Worm (Caenorhabditis elegans) whole organism, young adult: Measurements from ENCODE around the gene Y38E10A.17.
"Not testable (repeated sequence)": the region's sequence is repeated elsewhere in the genome, so short reads cannot be mapped to it uniquely, and the experiment has no call there.

ENCODE experiments used
- B0261.1 ChIP-seq: sonication (generic microtip); optimal IDR thresholded peaks from 2 replicates; lab custom pipeline; 2016; ENCODE audit warnings: mild to moderate bottlenecking, missing genetic modification characterization, moderate library complexity, missing compliant biosample characterization
- C17E4.6 ChIP-seq: fragments of 200-800 bp; sonication (Bioruptor generic); IDR thresholded peaks from 2 replicates; pipeline ENCODE4 v1.3.6; 2022; ENCODE audit warnings: missing genetic modification reagents, missing genetic modification characterization, missing compliant biosample characterization
- F10E7.11 ChIP-seq: sonication (generic microtip); optimal IDR thresholded peaks from 2 replicates; lab custom pipeline; 2017; ENCODE audit warnings: mild to moderate bottlenecking, missing genetic modification characterization, moderate library complexity, missing compliant biosample characterization
- F22D6.2 ChIP-seq: sonication (generic microtip); optimal IDR thresholded peaks from 2 replicates; lab custom pipeline; 2016; ENCODE audit warnings: mild to moderate bottlenecking, missing genetic modification characterization, missing compliant biosample characterization
- F49E8.2 ChIP-seq: sonication (generic microtip); optimal IDR thresholded peaks from 3 replicates; lab custom pipeline; 2017; ENCODE audit warnings: missing genetic modification characterization, mild to moderate bottlenecking, missing compliant biosample characterization, antibody characterized with exemption, moderate library complexity; ENCODE audit not compliant: insufficient read depth
- F52B5.7 ChIP-seq: sonication (generic microtip); optimal IDR thresholded peaks from 2 replicates; lab custom pipeline; 2016; ENCODE audit warnings: mild to moderate bottlenecking, missing genetic modification characterization, missing compliant biosample characterization
- F57C9.4 ChIP-seq: sonication (generic microtip); optimal IDR thresholded peaks from 2 replicates; lab custom pipeline; 2017; ENCODE audit warnings: mild to moderate bottlenecking, missing genetic modification characterization, missing compliant biosample characterization
- T07F8.4 ChIP-seq: sonication (generic microtip); optimal IDR thresholded peaks from 2 replicates; lab custom pipeline; 2016; ENCODE audit warnings: mild to moderate bottlenecking, missing genetic modification characterization, moderate library complexity, missing compliant biosample characterization
- T26A5.8 ChIP-seq: sonication (generic microtip); optimal IDR thresholded peaks from 2 replicates; lab custom pipeline; 2016; ENCODE audit warnings: missing genetic modification characterization, missing compliant biosample characterization
- ZK185.1 ChIP-seq: sonication (generic microtip); optimal IDR thresholded peaks from 2 replicates; lab custom pipeline; 2016; ENCODE audit warnings: mild to moderate bottlenecking, missing genetic modification characterization, missing compliant biosample characterization; ENCODE audit not compliant: poor library complexity, severe bottlenecking
- akir-1 ChIP-seq: fragments of 200-800 bp; sonication (Bioruptor generic); optimal IDR thresholded peaks from 2 replicates; lab custom pipeline; 2018; ENCODE audit warnings: mild to moderate bottlenecking, missing genetic modification characterization, moderate library complexity, missing compliant biosample characterization
- aptf-2 ChIP-seq: fragments of 200-800 bp; sonication (Bioruptor generic); conservative IDR thresholded peaks from 2 replicates; pipeline ENCODE4 v1.3.6; 2022; ENCODE audit warnings: missing genetic modification reagents, missing genetic modification characterization, missing compliant biosample characterization
- athp-1 ChIP-seq: sonication (generic microtip); optimal IDR thresholded peaks from 2 replicates; lab custom pipeline; 2017; ENCODE audit warnings: mild to moderate bottlenecking, missing genetic modification characterization, missing compliant biosample characterization
- bed-1 ChIP-seq: fragments of 200-800 bp; sonication (Bioruptor generic); IDR thresholded peaks from 2 replicates; pipeline ENCODE4 v1.3.6; 2022; ENCODE audit warnings: missing genetic modification reagents, missing genetic modification characterization, missing compliant biosample characterization
- ccch-3 ChIP-seq: fragments of 200-800 bp; sonication (Bioruptor generic); optimal IDR thresholded peaks from 2 replicates; lab custom pipeline; 2018; ENCODE audit warnings: mild to moderate bottlenecking, missing genetic modification characterization, missing compliant biosample characterization
- cebp-1 ChIP-seq, 2 experiments: fragments of 200-800 bp in 1 of 2; sonication (Bioruptor generic) in 1 of 2; sonication (generic microtip) in 1 of 2; IDR thresholded peaks in 1 of 2; optimal IDR thresholded peaks in 1 of 2; 2 replicates each; pipeline versions ENCODE4 v1.3.6 to Lab custom; 2017 to 2022; ENCODE audit warnings: missing compliant biosample characterization in 2 of 2, missing genetic modification characterization in 2 of 2, mild to moderate bottlenecking in 1 of 2, missing genetic modification reagents in 1 of 2, moderate library complexity in 1 of 2
- ceh-100 ChIP-seq: fragments of 200-800 bp; sonication (Bioruptor generic); IDR thresholded peaks from 2 replicates; pipeline ENCODE4 v1.3.6; 2022; ENCODE audit warnings: missing genetic modification reagents, missing genetic modification characterization, missing compliant biosample characterization
- die-1 ChIP-seq: sonication (generic microtip); optimal IDR thresholded peaks from 2 replicates; lab custom pipeline; 2016; ENCODE audit warnings: missing genotype, mild to moderate bottlenecking, missing genetic modification characterization, missing compliant biosample characterization
- fkh-3 ChIP-seq: sonication (generic microtip); optimal IDR thresholded peaks from 2 replicates; lab custom pipeline; 2016; ENCODE audit warnings: mild to moderate bottlenecking, missing genetic modification characterization, missing compliant biosample characterization
- him-1 ChIP-seq: sonication (generic microtip); optimal IDR thresholded peaks from 2 replicates; lab custom pipeline; 2016; ENCODE audit warnings: missing genotype, missing genetic modification reagents, missing genetic modification characterization, missing compliant biosample characterization
- hlh-12 ChIP-seq: sonication (generic microtip); optimal IDR thresholded peaks from 2 replicates; lab custom pipeline; 2016; ENCODE audit warnings: missing genetic modification characterization, missing compliant biosample characterization
- hlh-26 ChIP-seq: fragments of 200-800 bp; sonication (Bioruptor generic); conservative IDR thresholded peaks from 2 replicates; pipeline ENCODE4 v1.3.6; 2022; ENCODE audit warnings: missing genetic modification reagents, missing genetic modification characterization, missing compliant biosample characterization
- hmg-20 ChIP-seq: fragments of 200-800 bp; sonication (Bioruptor generic); IDR thresholded peaks from 2 replicates; pipeline ENCODE4 v1.3.6; 2022; ENCODE audit warnings: missing genetic modification reagents, missing genetic modification characterization, missing compliant biosample characterization
- hrde-1 ChIP-seq: sonication (generic microtip); optimal IDR thresholded peaks from 2 replicates; lab custom pipeline; 2016; ENCODE audit warnings: missing genetic modification characterization, mild to moderate bottlenecking, missing compliant biosample characterization, moderate library complexity, missing genotype, missing genetic modification reagents, borderline replicate concordance
- lag-1 ChIP-seq: fragments of 200-800 bp; sonication (Bioruptor generic); IDR thresholded peaks from 2 replicates; pipeline ENCODE4 v1.3.6; 2022; ENCODE audit warnings: missing genetic modification reagents, missing genetic modification characterization, missing compliant biosample characterization
- let-607 ChIP-seq, 2 experiments: fragments of 200-800 bp in 1 of 2; sonication (Bioruptor generic) in 1 of 2; sonication (generic microtip) in 1 of 2; optimal IDR thresholded peaks; 2 replicates each; lab custom pipeline; 2016 to 2018; ENCODE audit warnings: mild to moderate bottlenecking in 2 of 2, missing compliant biosample characterization in 2 of 2, missing genetic modification characterization in 2 of 2, moderate library complexity in 2 of 2, missing genotype in 1 of 2
- lin-26 ChIP-seq: fragments of 200-800 bp; sonication (Bioruptor generic); IDR thresholded peaks from 2 replicates; pipeline ENCODE4 v1.3.6; 2022; ENCODE audit warnings: missing genetic modification reagents, missing genetic modification characterization, missing compliant biosample characterization
- lin-40 ChIP-seq: sonication (generic microtip); optimal IDR thresholded peaks from 2 replicates; lab custom pipeline; 2016; ENCODE audit warnings: missing genetic modification characterization, mild to moderate bottlenecking, missing compliant biosample characterization, missing genotype, missing genetic modification reagents
- madf-3 ChIP-seq: fragments of 200-800 bp; sonication (Bioruptor generic); IDR thresholded peaks from 2 replicates; pipeline ENCODE4 v1.3.6; 2022; ENCODE audit warnings: missing genetic modification reagents, missing genetic modification characterization, missing compliant biosample characterization
- madf-6 ChIP-seq: fragments of 200-800 bp; sonication (Bioruptor generic); IDR thresholded peaks from 2 replicates; pipeline ENCODE4 v1.3.6; 2022; ENCODE audit warnings: missing genetic modification reagents, missing genetic modification characterization, missing compliant biosample characterization
- nhr-120 ChIP-seq: fragments of 200-800 bp; sonication (Bioruptor generic); IDR thresholded peaks from 2 replicates; pipeline ENCODE4 v1.3.6; 2022; ENCODE audit warnings: missing genetic modification characterization, missing compliant biosample characterization
- nhr-27 ChIP-seq: fragments of 200-800 bp; sonication (Bioruptor generic); optimal IDR thresholded peaks from 2 replicates; lab custom pipeline; 2018; ENCODE audit warnings: mild to moderate bottlenecking, missing genetic modification characterization, moderate library complexity, missing compliant biosample characterization
- rec-8 ChIP-seq, 2 experiments: sonication (generic microtip); optimal IDR thresholded peaks; 2 replicates each; lab custom pipeline; 2016; ENCODE audit warnings: mild to moderate bottlenecking in 2 of 2, missing genetic modification characterization in 2 of 2, missing genetic modification reagents in 2 of 2, missing genotype in 2 of 2, missing biosample characterization in 1 of 2, missing compliant biosample characterization in 1 of 2, moderate library complexity in 1 of 2
- sdz-38 ChIP-seq: sonication (generic microtip); optimal IDR thresholded peaks from 2 replicates; lab custom pipeline; 2016; ENCODE audit warnings: missing genotype, missing genetic modification characterization, missing compliant biosample characterization
- snpc-1.1 ChIP-seq: sonication (generic microtip); optimal IDR thresholded peaks from 2 replicates; lab custom pipeline; 2017; ENCODE audit warnings: missing genetic modification characterization, mild to moderate bottlenecking, missing compliant biosample characterization, antibody characterized with exemption, moderate library complexity, missing genotype, missing genetic modification reagents; ENCODE audit not compliant: insufficient read depth
- sptf-2 ChIP-seq: fragments of 200-800 bp; sonication (Bioruptor generic); optimal IDR thresholded peaks from 2 replicates; lab custom pipeline; 2018; ENCODE audit warnings: mild to moderate bottlenecking, missing genetic modification characterization, missing compliant biosample characterization
- ztf-18 ChIP-seq: sonication (generic microtip); optimal IDR thresholded peaks from 2 replicates; lab custom pipeline; 2016; ENCODE audit warnings: missing genotype, mild to moderate bottlenecking, missing genetic modification characterization, missing compliant biosample characterization
- ztf-26 ChIP-seq: sonication (generic microtip); optimal IDR thresholded peaks from 2 replicates; lab custom pipeline; 2017; ENCODE audit warnings: missing genetic modification characterization, missing compliant biosample characterization

The Y38E10A.17 gene

DNA sequence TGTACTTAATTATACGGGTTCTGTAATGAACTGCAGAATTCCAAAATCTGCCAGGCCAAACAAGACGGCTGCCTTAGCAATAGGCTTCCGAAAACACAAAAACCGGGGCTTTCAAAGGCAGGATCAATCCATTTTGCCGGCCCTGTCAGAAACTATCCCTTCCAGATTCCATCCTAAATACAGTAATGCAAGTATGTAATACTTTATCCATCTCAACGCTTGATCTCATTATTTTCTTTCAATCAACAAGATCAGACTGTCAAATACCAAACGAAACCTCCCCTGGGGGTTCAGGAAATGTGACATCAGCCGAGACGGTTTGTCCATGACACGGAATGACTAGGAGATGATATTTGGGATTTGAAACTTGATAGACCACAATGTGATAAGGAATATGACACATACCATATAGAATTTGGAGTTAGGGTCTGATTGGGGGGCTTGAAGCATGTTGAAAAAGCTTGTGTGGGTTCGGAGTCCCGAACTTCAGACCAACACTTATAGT is 8.4 kb downstream of the Y38E10A.17 start:
- TF ChIP-seq F49E8.2 (tag; lab: Kevin White, UChicago) (no peak), F52B5.7 (tag; lab: Kevin White, UChicago) (no peak), him-1 (tag; lab: Kevin White, UChicago) (no peak), F57C9.4 (tag; lab: Kevin White, UChicago) (no peak), T07F8.4 (tag; lab: Kevin White, UChicago) (no peak), lag-1 (GFP tag; lab: Robert Waterston, UW) (no peak), aptf-2 (GFP tag; lab: Robert Waterston, UW) (no peak), nhr-120 (no peak), sptf-2 (GFP tag; lab: Kevin White, UChicago) (no peak), sdz-38 (tag; lab: Kevin White, UChicago) (no peak), hlh-26 (GFP tag; lab: Robert Waterston, UW) (no peak), nhr-27 (no peak), die-1 (tag; lab: Kevin White, UChicago) (no peak), T26A5.8 (no peak), ZK185.1 (tag; lab: Kevin White, UChicago) (no peak), athp-1 (tag; lab: Kevin White, UChicago) (no peak), fkh-3 (tag; lab: Kevin White, UChicago) (no peak), lin-40 (tag; lab: Kevin White, UChicago) (no peak), F22D6.2 (tag; lab: Kevin White, UChicago) (no peak), ccch-3 (no peak)

DNA sequence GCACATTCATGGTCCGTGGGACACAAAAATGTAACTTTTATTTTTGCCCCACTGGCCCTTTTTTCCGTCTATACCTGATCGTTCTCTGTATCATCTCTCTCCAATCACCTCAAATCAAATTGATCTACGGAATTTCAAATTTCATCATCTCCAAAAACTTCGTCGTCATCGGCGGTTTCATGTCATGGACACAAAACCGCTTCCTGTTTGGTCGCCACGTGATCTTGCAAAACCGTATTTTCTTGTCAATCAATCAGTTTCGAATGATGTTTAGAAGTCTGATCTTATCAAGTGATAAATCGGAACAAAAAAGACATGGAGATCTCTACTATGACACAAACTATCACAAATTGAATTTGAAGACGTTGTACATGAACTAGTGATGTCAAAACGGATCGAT is 8.9 kb downstream of the Y38E10A.17 start:
- TF ChIP-seq hmg-20: no peak
- TF ChIP-seq ztf-26 (tag; lab: Kevin White, UChicago): peak; percentile 8
- TF ChIP-seq lin-40 (tag; lab: Kevin White, UChicago): peak; percentile 37
- TF ChIP-seq, all 124 proteins: peak for 2

DNA sequence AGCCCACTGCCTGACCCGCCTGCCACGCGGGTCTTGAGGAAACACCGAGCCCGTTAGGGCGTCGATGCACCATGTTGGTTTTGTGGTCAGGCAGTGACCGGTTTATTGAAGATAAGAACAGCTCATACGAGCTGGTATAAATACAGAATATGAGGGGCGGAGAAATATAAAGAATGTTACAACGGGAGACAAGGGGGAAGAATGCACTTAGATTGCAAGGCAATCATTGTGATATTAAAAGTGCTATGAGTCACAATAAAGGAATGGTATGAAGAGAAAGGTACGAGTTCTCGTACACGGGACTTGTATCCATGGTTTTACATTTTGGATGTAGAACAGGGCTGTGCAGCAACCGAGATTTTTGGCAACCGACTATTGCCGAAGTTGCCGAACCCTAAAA is 10.2 kb downstream of the Y38E10A.17 start, which contains the start of gene Y38E10A.14:
Y38E10A.14 (minus strand) TSS at position 101 of the 400 bp plus-strand sequence.
- not testable (repeated sequence) for TF ChIP-seq let-607 (tag; optimal IDR thresholded peaks at IDR 0.05; lab: Kevin White, UChicago); him-1 (tag; lab: Kevin White, UChicago); ceh-100 (GFP tag; lab: Robert Waterston, UW)

DNA sequence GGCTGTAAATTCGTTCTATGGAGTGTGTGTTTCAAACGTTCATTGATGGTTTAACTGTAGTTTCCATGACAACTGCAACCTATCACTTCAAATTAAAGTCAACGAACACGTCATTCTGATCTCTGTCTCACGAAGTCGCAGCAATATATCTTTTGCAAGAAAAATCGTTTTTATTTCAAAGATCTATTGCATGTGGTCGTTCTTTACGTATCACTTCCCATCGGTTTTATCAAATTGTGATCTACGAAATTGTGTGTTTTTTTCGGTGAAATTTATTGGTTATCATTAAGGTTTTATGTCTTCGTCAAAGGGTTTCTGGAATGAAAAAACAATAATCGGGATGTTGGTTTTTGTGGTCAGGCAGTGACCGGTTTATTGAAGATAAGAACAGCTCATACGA is 11.8 kb downstream of the Y38E10A.17 start:
- no peak for TF ChIP-seq F10E7.11 (tag; lab: Kevin White, UChicago)
- TF ChIP-seq nhr-120: no peak
- TF ChIP-seq madf-6 (GFP tag; lab: Robert Waterston, UW): no peak
- no peak for TF ChIP-seq hlh-12 (tag; lab: Kevin White, UChicago)

DNA sequence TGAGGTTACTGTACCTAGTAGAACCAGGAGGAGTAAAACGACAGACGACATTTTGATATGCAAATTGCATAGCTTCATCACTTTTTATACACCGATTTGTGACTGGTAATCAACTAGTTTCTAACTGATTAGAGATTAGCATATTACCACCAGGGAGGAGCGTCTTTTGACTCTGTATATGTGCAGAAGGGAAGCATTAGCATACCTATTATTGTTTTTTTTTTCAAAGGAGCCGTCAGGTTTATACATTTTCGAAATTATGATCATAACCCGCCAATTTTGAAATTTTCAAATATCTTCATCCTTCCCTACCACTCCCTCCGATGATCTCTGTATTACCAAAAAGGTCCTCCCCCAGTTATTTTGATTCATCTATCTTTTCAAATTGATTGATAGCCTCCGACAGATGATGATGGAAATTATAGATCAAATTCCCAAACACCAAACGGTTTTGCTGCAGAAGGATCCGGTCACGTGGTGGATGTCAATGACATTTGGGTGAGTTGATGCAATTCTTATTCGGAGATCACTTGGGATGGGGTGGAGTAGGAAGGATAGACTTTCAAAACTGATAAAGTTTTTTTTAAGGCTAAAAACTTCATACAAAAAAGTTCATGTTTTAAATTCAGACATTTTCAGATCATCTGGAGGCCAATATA is 12.6 kb downstream of the Y38E10A.17 start, which contains the start of gene nspe-8:
nspe-8 (minus strand) TSS at position 51 of the 659 bp plus-strand sequence.
- TF ChIP-seq die-1 (tag; lab: Kevin White, UChicago) (no peak), ztf-18 (tag; lab: Kevin White, UChicago) (no peak), akir-1 (GFP tag; lab: Kevin White, UChicago) (no peak), T07F8.4 (tag; lab: Kevin White, UChicago) (no peak), F52B5.7 (tag; lab: Kevin White, UChicago) (no peak), C17E4.6 (GFP tag; lab: Robert Waterston, UW) (no peak), bed-1 (GFP tag; lab: Robert Waterston, UW) (no peak), madf-3 (no peak), rec-8 (tag; optimal IDR thresholded peaks at IDR 0.05; lab: Kevin White, UChicago) (no peak), B0261.1 (tag; lab: Kevin White, UChicago) (no peak), cebp-1 (GFP tag; IDR thresholded peaks at IDR 0.05; lab: Robert Waterston, UW) (no peak), cebp-1 (tag; optimal IDR thresholded peaks at IDR 0.05; lab: Kevin White, UChicago) (no peak), lin-26 (GFP tag; lab: Robert Waterston, UW) (no peak), nhr-120 (no peak), snpc-1.1 (tag; lab: Kevin White, UChicago) (no peak), ceh-100 (GFP tag; lab: Robert Waterston, UW) (no peak), nhr-27 (no peak), hrde-1 (tag; lab: Kevin White, UChicago) (no peak)
